Worm (Caenorhabditis elegans) whole organism, L2 larva: ENCODE results near the gene C49F8.15.

Experiments used
- ceh-82 ChIP-seq: fragments of 150-350 bp; optimal IDR thresholded peaks from 2 replicates; lab custom pipeline; 2014; ENCODE audit warnings: missing biosample characterization, missing genetic modification characterization
- crh-2 ChIP-seq: sonication (generic microtip); optimal IDR thresholded peaks from 2 replicates; lab custom pipeline; 2017; ENCODE audit warnings: missing biosample characterization, missing genetic modification characterization
- mdl-1 ChIP-seq, 2 experiments: fragments of 150-350 bp in 1 of 2; sonication (generic microtip) in 1 of 2; optimal IDR thresholded peaks; 2 replicates each; lab custom pipeline; 2017; ENCODE audit warnings: missing biosample characterization in 2 of 2, missing genetic modification characterization in 2 of 2
- nhr-129 ChIP-seq: fragments of 150-350 bp; optimal IDR thresholded peaks from 2 replicates; lab custom pipeline; 2014; ENCODE audit warnings: missing biosample characterization, missing genetic modification characterization
- nhr-77 ChIP-seq: fragments of 150-350 bp; optimal IDR thresholded peaks from 2 replicates; lab custom pipeline; 2014; ENCODE audit warnings: missing biosample characterization, missing genetic modification characterization

DNA sequence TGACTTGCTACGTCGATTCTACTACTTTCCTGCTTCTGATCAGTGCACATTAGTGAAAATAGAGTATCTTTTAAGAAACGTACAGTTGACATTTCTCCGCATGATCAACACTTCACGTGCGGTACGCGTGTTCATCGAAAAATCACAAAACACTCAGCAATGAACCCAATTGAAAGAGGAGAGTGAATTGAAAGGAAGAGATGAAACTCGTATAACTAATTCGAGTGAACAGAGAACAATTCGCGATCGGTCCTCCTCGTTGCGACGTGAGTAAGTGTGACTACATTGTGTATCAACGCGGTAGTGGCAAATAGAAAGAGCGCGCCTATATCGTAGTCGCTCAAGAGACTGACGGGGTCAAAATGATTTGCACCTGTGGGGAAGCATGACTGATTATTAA, 8.9 kb downstream of the C49F8.15 start:
- TF ChIP-seq crh-2 (tag; lab: Kevin White, UChicago), result peak; percentile 86
- peak in 1 of 2 experiments; percentile 68 for TF ChIP-seq mdl-1 (tag; optimal IDR thresholded peaks at IDR 0.05; lab: Kevin White, UChicago)
- peak; percentile 91 for TF ChIP-seq nhr-129
- no peak for TF ChIP-seq nhr-77
- TF ChIP-seq ceh-82, result no peak
